Worm (Caenorhabditis elegans): ENCODE data around the gene Y75B8A.37.

Gene Y75B8A.37

ce11 chrIII:12331300-12331699 is 16.0 kb downstream of the Y75B8A.37 start:
- TF ChIP-seq unc-62 (GFP tag; optimal IDR thresholded peaks at IDR 0.05): no peak

- TF ChIP-seq unc-62 (GFP tag; optimal IDR thresholded peaks at IDR 0.05): no peak
These were observed 18.2 kb downstream of the Y75B8A.37 start, which contains the start of gene zip-1 for ce11 chrIII:12333445-12333844. Gene zip-1, plus strand, starts transcription at chrIII:12333745.

ce11 chrIII:12334268-12334667 is 19.0 kb downstream of the Y75B8A.37 start:
- TF ChIP-seq unc-62 (GFP tag; optimal IDR thresholded peaks at IDR 0.05): no peak

ce11 chrIII:12335400-12335994 is 20.2 kb downstream of the Y75B8A.37 start:
- no peak for TF ChIP-seq unc-62 (GFP tag; optimal IDR thresholded peaks at IDR 0.05)

ce11 chrIII:12344940-12345339 is 29.7 kb downstream of the Y75B8A.37 start:
- no peak for TF ChIP-seq unc-62 (GFP tag; optimal IDR thresholded peaks at IDR 0.05)

- TF ChIP-seq unc-62 (GFP tag; optimal IDR thresholded peaks at IDR 0.05): no peak
These were observed 33.7 kb downstream of the Y75B8A.37 start for ce11 chrIII:12349027-12349426.

ce11 chrIII:12351301-12351700 is 36.0 kb downstream of the Y75B8A.37 start, which contains the start of the genes pph-4.1 and Y75B8A.31:
Gene pph-4.1, minus strand, starts transcription at chrIII:12351336.
Gene Y75B8A.31, plus strand, starts transcription at chrIII:12351642.
- TF ChIP-seq unc-62 (GFP tag; optimal IDR thresholded peaks at IDR 0.05): no peak

ce11 chrIII:12356588-12356987 is 41.3 kb downstream of the Y75B8A.37 start:
- TF ChIP-seq unc-62 (GFP tag; optimal IDR thresholded peaks at IDR 0.05): no peak

- no peak for TF ChIP-seq unc-62 (GFP tag; optimal IDR thresholded peaks at IDR 0.05)
These were observed 43.2 kb downstream of the Y75B8A.37 start, which contains the start of gene Y75B8A.32 for ce11 chrIII:12358461-12358860. Gene Y75B8A.32, minus strand, starts transcription at chrIII:12358561.

- TF ChIP-seq unc-62 (GFP tag; optimal IDR thresholded peaks at IDR 0.05): no peak
These were observed 44.0 kb downstream of the Y75B8A.37 start, which contains the start of gene Y75B8A.34 for ce11 chrIII:12359265-12359664. Gene Y75B8A.34, plus strand, starts transcription at chrIII:12359565.

Measured in whole organism, dauer.